Fruit fly (Drosophila melanogaster): ENCODE results near the gene CG42788.

Gene CG42788

DNA sequence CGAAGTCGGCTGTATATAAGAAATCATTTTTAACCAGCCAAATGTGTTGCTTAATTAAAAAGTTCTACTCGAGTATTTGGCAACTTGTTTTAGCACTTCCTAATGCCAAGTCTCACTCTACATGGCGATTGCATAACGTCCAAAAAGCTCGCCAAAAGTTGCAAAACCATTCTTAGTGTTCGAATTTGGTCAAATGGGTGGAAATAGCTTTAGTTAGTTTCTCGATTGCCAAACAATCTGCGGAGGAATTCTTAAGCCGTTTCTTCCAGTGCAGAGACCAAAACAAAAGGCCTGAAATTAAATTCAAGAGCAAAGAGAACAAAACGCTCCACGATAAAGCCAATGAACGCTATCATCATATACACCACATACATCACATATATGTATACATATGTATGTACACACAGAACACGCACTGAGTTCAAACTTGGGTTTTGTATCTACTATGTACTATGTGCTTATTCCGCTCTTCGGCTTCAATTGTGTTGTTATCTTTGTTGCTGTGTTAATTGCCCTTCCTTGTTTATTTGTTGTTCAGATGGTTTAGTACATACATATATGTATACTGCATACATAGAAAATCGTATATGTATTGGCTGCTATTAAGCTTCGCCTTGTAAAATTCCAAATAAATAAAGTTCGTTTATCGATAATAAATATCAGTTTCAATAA, 42.3 kb downstream of the CG42788 start (continued):
- no peak for TF ChIP-seq tup (GFP tag; optimal IDR thresholded peaks at IDR 0.05)
- TF ChIP-seq cato (GFP tag; optimal IDR thresholded peaks at IDR 0.05; ENCODE audit: borderline replicate concordance), result no peak
- peak; percentile 29 for TF ChIP-seq grau (tag; optimal IDR thresholded peaks at IDR 0.05)
- TF ChIP-seq danr (GFP tag; IDR thresholded peaks at IDR 0.05), result no peak
- no peak for TF ChIP-seq cad (GFP tag; optimal IDR thresholded peaks at IDR 0.05)
- no peak for TF ChIP-seq CG9876 (GFP tag; optimal IDR thresholded peaks at IDR 0.05)
- TF ChIP-seq CG2199 (GFP tag; IDR thresholded peaks at IDR 0.05), result 0 out of 3 replicates have a peak, but pooled peaks have one; percentile 38
- peak; percentile 14 for TF ChIP-seq Deaf1 (tag; optimal IDR thresholded peaks at IDR 0.05)
- peak; percentile 34 for TF ChIP-seq Fer3 (tag; optimal IDR thresholded peaks at IDR 0.05)
- no peak for TF ChIP-seq ab (GFP tag; optimal IDR thresholded peaks at IDR 0.05)
- TF ChIP-seq B-H2 (GFP tag; optimal IDR thresholded peaks at IDR 0.05), result no peak
- TF ChIP-seq H2.0 (GFP tag; IDR thresholded peaks at IDR 0.05), result 0 out of 2 replicates have a peak, but pooled peaks have one; percentile 26
- TF ChIP-seq CG11560 (tag; IDR thresholded peaks at IDR 0.05), result no peak
- TF ChIP-seq eve (GFP tag; optimal IDR thresholded peaks at IDR 0.05), result peak in 1 of 2 experiments; percentile 40
- TF ChIP-seq fru (optimal IDR thresholded peaks at IDR 0.05), result no peak
- peak; percentile 20 for TF ChIP-seq Fer2 (tag; optimal IDR thresholded peaks at IDR 0.05)
- no peak for TF ChIP-seq CG7839 (tag; optimal IDR thresholded peaks at IDR 0.05)
- TF ChIP-seq sd (tag; optimal IDR thresholded peaks at IDR 0.05), result peak; percentile 68
- TF ChIP-seq Mad (GFP tag; optimal IDR thresholded peaks at IDR 0.05), result no peak
- peak; percentile 14 for TF ChIP-seq CG12236 (GFP tag; optimal IDR thresholded peaks at IDR 0.05)
- no peak for TF ChIP-seq vfl (GFP tag; optimal IDR thresholded peaks at IDR 0.05)
- peak; percentile 6 for TF ChIP-seq Hey (tag; optimal IDR thresholded peaks at IDR 0.05)
- no peak for TF ChIP-seq Myb (GFP tag; optimal IDR thresholded peaks at IDR 0.05)
- TF ChIP-seq CG34376 (GFP tag; optimal IDR thresholded peaks at IDR 0.05), result peak; percentile 59
- TF ChIP-seq Doc3 (GFP tag; IDR thresholded peaks at IDR 0.05; ENCODE audit: partially characterized antibody), result no peak
- TF ChIP-seq btn (GFP tag; optimal IDR thresholded peaks at IDR 0.05), result no peak
- no peak for TF ChIP-seq Drgx (GFP tag; IDR thresholded peaks at IDR 0.05)
- peak; percentile 26 for TF ChIP-seq grn (GFP tag; optimal IDR thresholded peaks at IDR 0.05)
- no peak for TF ChIP-seq maf-S (GFP tag; optimal IDR thresholded peaks at IDR 0.05)
- TF ChIP-seq CHES-1-like (GFP tag; optimal IDR thresholded peaks at IDR 0.05), result no peak
- TF ChIP-seq CG9215 (GFP tag; IDR thresholded peaks at IDR 0.05), result no peak
- peak; percentile 3 for TF ChIP-seq CG2120 (GFP tag; optimal IDR thresholded peaks at IDR 0.05)
- no peak for TF ChIP-seq D19B (GFP tag; optimal IDR thresholded peaks at IDR 0.05)
- no peak for TF ChIP-seq CG13287 (GFP tag; IDR thresholded peaks at IDR 0.05; ENCODE audit: partially characterized antibody)
- TF ChIP-seq Lpt (GFP tag; optimal IDR thresholded peaks at IDR 0.05), result no peak
- TF ChIP-seq CG17829 (tag; optimal IDR thresholded peaks at IDR 0.05), result no peak
- TF ChIP-seq Lhr (GFP tag; optimal IDR thresholded peaks at IDR 0.05), result no peak
- TF ChIP-seq CkIIα-i1 (GFP tag; IDR thresholded peaks at IDR 0.05), result no peak
- TF ChIP-seq CG14860 (GFP tag; IDR thresholded peaks at IDR 0.05; ENCODE audit: partially characterized antibody), result no peak
- TF ChIP-seq CG7786 (GFP tag; optimal IDR thresholded peaks at IDR 0.05), result no peak
- peak; percentile 66 for TF ChIP-seq CrebB (tag; optimal IDR thresholded peaks at IDR 0.05)
- TF ChIP-seq NFAT (GFP tag; IDR thresholded peaks at IDR 0.05), result no peak
- 0 out of 2 replicates have a peak, but pooled peaks have one; percentile 12 for TF ChIP-seq bowl (GFP tag; IDR thresholded peaks at IDR 0.05)
- peak; percentile 61 for TF ChIP-seq HmgZ (tag; optimal IDR thresholded peaks at IDR 0.05)
- TF ChIP-seq Taf1 (GFP tag; IDR thresholded peaks at IDR 0.05), result no peak
- no peak for TF ChIP-seq Neu2 (GFP tag; optimal IDR thresholded peaks at IDR 0.05; ENCODE audit: borderline replicate concordance)
- TF ChIP-seq Spps (tag; optimal IDR thresholded peaks at IDR 0.05), result peak; percentile 8
- no peak for TF ChIP-seq nerfin-2 (GFP tag; IDR thresholded peaks at IDR 0.05; ENCODE audit: partially characterized antibody)
- peak; percentile 70 for TF ChIP-seq CG2202 (tag; optimal IDR thresholded peaks at IDR 0.05)
- peak; percentile 46 for TF ChIP-seq CG12104 (GFP tag; optimal IDR thresholded peaks at IDR 0.05)
- TF ChIP-seq Scr (GFP tag; IDR thresholded peaks at IDR 0.05; ENCODE audit: partially characterized antibody), result no peak
